Worm (Caenorhabditis elegans) whole organism, early embryonic: Measurements from ENCODE around the gene clec-3.

ENCODE experiments used
- B0310.2 ChIP-seq: sonication (generic microtip); optimal IDR thresholded peaks from 2 replicates; lab custom pipeline; 2016; ENCODE audit warnings: mild to moderate bottlenecking, missing genetic modification characterization, missing compliant biosample characterization
- F13C5.2 ChIP-seq: sonication (generic microtip); optimal IDR thresholded peaks from 2 replicates; lab custom pipeline; 2017; ENCODE audit warnings: mild to moderate bottlenecking, missing genetic modification characterization, inconsistent platforms, missing compliant biosample characterization
- aly-1 ChIP-seq: sonication (generic microtip); optimal IDR thresholded peaks from 2 replicates; lab custom pipeline; 2016; ENCODE audit warnings: missing genetic modification characterization, missing compliant biosample characterization
- ama-1 ChIP-seq: fragments of 150-350 bp; optimal IDR thresholded peaks from 2 replicates; lab custom pipeline; 2014
- ceh-13 ChIP-seq: fragments of 200-800 bp; sonication (Bioruptor generic); optimal IDR thresholded peaks from 2 replicates; lab custom pipeline; 2018; ENCODE audit warnings: mild to moderate bottlenecking, missing genetic modification characterization, missing compliant biosample characterization
- ceh-36 ChIP-seq: sonication (generic microtip); optimal IDR thresholded peaks from 2 replicates; lab custom pipeline; 2016; ENCODE audit warnings: missing genetic modification characterization, inconsistent platforms, missing compliant biosample characterization
- ets-7 ChIP-seq: sonication (generic microtip); optimal IDR thresholded peaks from 2 replicates; lab custom pipeline; 2016; ENCODE audit warnings: missing genotype, missing genetic modification characterization, missing compliant biosample characterization
- flt-1 ChIP-seq: fragments of 200-800 bp; sonication (Bioruptor generic); IDR thresholded peaks from 2 replicates; pipeline ENCODE4 v1.3.6; 2022; ENCODE audit warnings: missing genetic modification characterization, missing compliant biosample characterization
- hmbx-1 ChIP-seq: sonication (generic microtip); optimal IDR thresholded peaks from 2 replicates; lab custom pipeline; 2016; ENCODE audit warnings: mild to moderate bottlenecking, missing genetic modification characterization, missing compliant biosample characterization
- hmg-4 ChIP-seq: fragments of 200-800 bp; sonication (Bioruptor generic); optimal IDR thresholded peaks from 2 replicates; lab custom pipeline; 2018; ENCODE audit warnings: mild to moderate bottlenecking, missing genetic modification characterization, missing compliant biosample characterization
- hnd-1 ChIP-seq: sonication (generic microtip); optimal IDR thresholded peaks from 2 replicates; lab custom pipeline; 2016; ENCODE audit warnings: missing genetic modification characterization, missing compliant biosample characterization
- pes-1 ChIP-seq: fragments of 200-800 bp; sonication (Bioruptor generic); IDR thresholded peaks from 2 replicates; pipeline ENCODE4 v1.3.6; 2022; ENCODE audit warnings: missing genetic modification reagents, missing genetic modification characterization, missing compliant biosample characterization
- scrt-1 ChIP-seq: fragments of 200-800 bp; sonication (Bioruptor generic); IDR thresholded peaks from 2 replicates; pipeline ENCODE4 v1.3.6; 2022; ENCODE audit warnings: missing genetic modification characterization, missing compliant biosample characterization
- sea-1 ChIP-seq: fragments of 200-800 bp; sonication (Bioruptor generic); conservative IDR thresholded peaks from 2 replicates; pipeline ENCODE4 v1.3.6; 2022; ENCODE audit warnings: missing genetic modification characterization, missing compliant biosample characterization
- tbx-11 ChIP-seq: fragments of 200-800 bp; sonication (Bioruptor generic); IDR thresholded peaks from 2 replicates; pipeline ENCODE4 v1.3.6; 2022; ENCODE audit warnings: missing genetic modification characterization, missing compliant biosample characterization
- tbx-37 ChIP-seq: fragments of 200-800 bp; sonication (Bioruptor generic); conservative IDR thresholded peaks from 2 replicates; pipeline ENCODE4 v1.3.6; 2022; ENCODE audit warnings: missing genetic modification reagents, missing genetic modification characterization, missing compliant biosample characterization
- tra-4 ChIP-seq: sonication (generic microtip); optimal IDR thresholded peaks from 2 replicates; lab custom pipeline; 2017; ENCODE audit warnings: missing genetic modification characterization, missing compliant biosample characterization

Gene clec-3

DNA sequence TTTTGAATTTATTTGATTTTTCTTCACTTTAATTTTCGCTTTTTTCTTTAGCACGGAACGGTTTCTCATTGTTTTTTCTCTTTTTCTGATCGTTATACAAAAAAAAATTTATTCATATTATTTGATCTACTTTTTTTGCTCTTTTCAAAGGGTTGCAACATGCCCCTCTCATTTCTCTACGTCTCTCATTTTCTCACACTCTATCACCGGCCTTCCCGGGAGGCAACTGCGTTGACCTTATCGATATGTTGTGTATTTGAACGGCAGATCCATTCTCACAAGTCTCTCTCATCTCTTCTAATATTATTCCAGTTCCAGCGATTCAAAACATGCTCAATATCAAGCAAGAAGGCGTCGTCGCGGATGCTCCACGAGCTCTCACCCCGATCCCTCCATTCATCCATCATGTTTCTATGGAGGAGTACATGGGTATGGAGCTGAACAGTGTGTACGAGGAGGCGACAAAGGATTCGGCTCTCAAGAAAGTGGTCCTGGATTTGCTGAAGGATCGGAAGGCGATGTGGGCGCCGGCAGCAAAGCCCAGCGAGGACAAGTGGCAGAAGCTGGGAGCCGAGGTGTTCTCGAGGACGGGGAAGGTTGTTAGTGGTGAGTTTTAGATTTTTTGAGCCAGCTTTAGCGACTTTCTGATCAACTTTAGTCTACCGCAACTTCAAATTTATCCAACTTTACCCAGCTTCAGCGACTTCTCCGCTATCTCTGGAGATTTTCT lies 19.0 kb downstream of the clec-3 start, which contains the start of gene lido-9:
Gene lido-9 (plus strand): TSS at position 234 of the 730 bp plus-strand sequence.
- TF ChIP-seq ceh-36: no peak
- no peak for TF ChIP-seq B0310.2 (tag; lab: Kevin White, UChicago)
- 0 out of 2 replicates have a peak, but pooled peaks have one; percentile 48 for TF ChIP-seq sea-1 (GFP tag; lab: Robert Waterston, UW)
- TF ChIP-seq flt-1 (GFP tag; lab: Robert Waterston, UW): no peak
- TF ChIP-seq hmg-4 (GFP tag; lab: Kevin White, UChicago): no peak
- TF ChIP-seq scrt-1 (GFP tag; lab: Robert Waterston, UW): peak; percentile 68
- no peak for TF ChIP-seq tbx-11 (GFP tag; lab: Robert Waterston, UW)
- no peak for TF ChIP-seq ceh-13
- peak; percentile 23 for TF ChIP-seq ama-1 (lab: Kevin White, UChicago)
- no peak for TF ChIP-seq pes-1 (GFP tag; lab: Robert Waterston, UW)
- TF ChIP-seq F13C5.2 (tag; lab: Kevin White, UChicago): no peak
- no peak for TF ChIP-seq ets-7
- no peak for TF ChIP-seq hnd-1 (tag; lab: Kevin White, UChicago)
- TF ChIP-seq hmbx-1 (tag; lab: Kevin White, UChicago): no peak
- TF ChIP-seq aly-1 (tag; lab: Kevin White, UChicago): no peak
- no peak for TF ChIP-seq tra-4 (tag; lab: Kevin White, UChicago)
- TF ChIP-seq tbx-37: no peak

DNA sequence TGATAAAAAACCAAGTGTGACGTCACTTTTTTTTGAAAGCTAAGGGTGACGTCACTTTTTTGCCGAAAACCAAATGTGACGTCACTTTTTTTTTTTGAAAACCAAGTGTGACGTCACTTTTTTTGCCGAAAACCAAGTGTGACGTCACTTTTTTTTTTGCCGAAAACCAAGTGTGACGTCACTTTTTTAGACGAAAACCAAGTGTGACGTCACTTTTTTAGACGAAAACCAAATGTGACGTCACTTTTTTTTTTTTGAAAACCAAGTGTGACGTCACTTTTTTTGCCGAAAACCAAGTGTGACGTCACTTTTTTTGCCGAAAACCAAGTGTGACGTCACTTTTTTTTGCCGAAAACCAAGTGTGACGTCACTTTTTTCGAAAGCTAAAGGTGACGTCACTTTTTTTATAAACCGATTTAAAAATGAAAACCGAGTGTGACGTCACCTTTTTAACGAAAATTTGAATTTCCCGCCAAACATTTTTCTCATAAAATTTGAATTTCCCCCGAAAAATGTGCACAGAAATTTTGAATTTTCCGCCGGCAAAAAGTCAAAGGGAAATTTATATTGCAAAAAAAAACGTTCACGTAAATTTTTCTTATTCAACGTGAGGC lies 21.8 kb downstream of the clec-3 start:
- no peak for TF ChIP-seq flt-1 (GFP tag; lab: Robert Waterston, UW)
- TF ChIP-seq ceh-13: no peak
- no peak for TF ChIP-seq tbx-37
- no peak for TF ChIP-seq ets-7
- TF ChIP-seq tbx-11 (GFP tag; lab: Robert Waterston, UW): no peak
- no peak for TF ChIP-seq sea-1 (GFP tag; lab: Robert Waterston, UW)

DNA sequence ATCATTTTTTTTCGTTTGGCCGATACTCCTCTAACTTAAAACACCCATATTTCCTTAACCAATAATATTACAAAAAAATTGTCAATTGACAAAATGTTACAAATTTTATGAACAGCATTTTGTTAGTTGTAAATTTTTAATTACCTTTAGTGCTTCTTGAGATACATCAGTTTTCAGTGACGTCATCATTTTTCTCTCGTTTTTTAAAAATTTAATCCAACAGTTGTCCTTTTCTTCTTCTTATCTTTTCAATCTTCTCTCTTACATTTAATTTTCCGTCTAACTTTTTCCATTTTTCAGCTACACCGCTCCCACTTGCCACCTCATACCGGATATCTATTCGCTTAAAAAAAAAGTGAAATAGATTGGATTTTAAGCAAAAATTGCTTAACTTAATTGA lies 23.0 kb downstream of the clec-3 start, which contains the start of gene lido-8:
Gene lido-8 (plus strand): TSS at position 301 of the 400 bp plus-strand sequence.
- TF ChIP-seq flt-1 (GFP tag; lab: Robert Waterston, UW) (no peak), ama-1 (lab: Kevin White, UChicago) (no peak), pes-1 (GFP tag; lab: Robert Waterston, UW) (no peak)

DNA sequence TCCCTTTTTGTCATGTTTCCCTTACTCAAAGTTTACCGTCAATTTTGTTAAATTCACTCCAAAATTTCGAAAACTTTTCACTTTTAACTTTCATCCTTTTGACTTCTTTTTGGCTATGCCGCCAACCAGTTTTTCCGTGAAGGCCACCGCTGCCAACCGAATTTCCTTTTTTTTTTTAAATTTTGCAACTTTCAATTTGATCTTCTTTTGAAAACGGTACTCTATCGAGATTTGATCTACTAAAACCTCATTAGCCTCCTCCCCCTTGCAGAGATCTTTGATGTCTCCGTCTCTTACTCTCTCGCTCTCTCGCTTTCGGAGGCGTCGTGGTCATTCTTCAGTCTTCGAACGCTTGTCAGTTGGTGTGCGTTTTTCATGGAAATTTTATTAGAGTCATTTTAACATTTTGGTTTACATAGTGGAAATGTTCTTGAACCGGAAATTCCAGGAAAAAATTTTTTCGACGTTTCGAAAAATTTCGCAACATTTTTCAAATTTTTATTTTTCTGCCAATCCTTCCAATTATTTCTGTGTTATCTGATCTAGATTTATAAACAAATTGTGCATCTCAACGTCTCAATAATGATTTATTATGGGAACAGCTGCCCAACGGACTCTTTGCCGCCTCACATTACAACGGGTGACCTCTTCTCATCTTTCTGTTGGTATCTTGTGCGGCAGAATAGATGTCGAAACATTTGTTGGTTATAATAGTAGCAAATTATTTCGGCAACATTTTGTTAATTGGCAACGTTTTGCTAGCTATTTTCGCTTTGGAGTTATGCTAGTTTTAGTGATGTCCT lies 24.9 kb downstream of the clec-3 start:
- no peak for TF ChIP-seq ceh-13
- no peak for TF ChIP-seq sea-1 (GFP tag; lab: Robert Waterston, UW)
- no peak for TF ChIP-seq F13C5.2 (tag; lab: Kevin White, UChicago)
- no peak for TF ChIP-seq ama-1 (lab: Kevin White, UChicago)
- no peak for TF ChIP-seq B0310.2 (tag; lab: Kevin White, UChicago)
- no peak for TF ChIP-seq ets-7

DNA sequence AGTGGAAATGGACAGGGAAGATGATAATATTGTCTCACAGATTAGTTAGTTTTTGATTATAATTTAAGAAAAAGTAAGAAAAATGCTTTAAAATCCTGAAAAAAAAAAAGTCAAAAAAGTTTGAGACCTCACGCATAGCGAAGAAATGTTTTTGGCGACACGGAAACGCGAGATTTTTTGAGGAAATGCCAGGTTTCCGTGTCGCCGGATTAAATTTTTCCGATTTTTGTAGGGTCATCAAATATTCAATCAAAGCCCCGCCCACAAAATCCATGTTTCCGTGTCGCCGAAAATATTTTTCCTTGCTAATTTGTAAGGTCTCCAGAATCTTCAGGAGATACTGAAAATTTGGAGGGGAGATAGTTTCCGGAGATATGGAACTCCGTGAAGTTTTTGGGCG lies 27.4 kb downstream of the clec-3 start:
- no peak for TF ChIP-seq B0310.2 (tag; lab: Kevin White, UChicago)
- TF ChIP-seq ets-7: no peak
- no peak for TF ChIP-seq pes-1 (GFP tag; lab: Robert Waterston, UW)
- no peak for TF ChIP-seq hmg-4 (GFP tag; lab: Kevin White, UChicago)
- no peak for TF ChIP-seq hnd-1 (tag; lab: Kevin White, UChicago)
- TF ChIP-seq tra-4 (tag; lab: Kevin White, UChicago): no peak
- TF ChIP-seq scrt-1 (GFP tag; lab: Robert Waterston, UW): no peak
- no peak for TF ChIP-seq aly-1 (tag; lab: Kevin White, UChicago)
- TF ChIP-seq sea-1 (GFP tag; lab: Robert Waterston, UW): no peak
- TF ChIP-seq flt-1 (GFP tag; lab: Robert Waterston, UW): no peak
- no peak for TF ChIP-seq ceh-36
- no peak for TF ChIP-seq ceh-13
- TF ChIP-seq ama-1 (lab: Kevin White, UChicago): no peak
- no peak for TF ChIP-seq hmbx-1 (tag; lab: Kevin White, UChicago)
- TF ChIP-seq F13C5.2 (tag; lab: Kevin White, UChicago): no peak
- TF ChIP-seq tbx-11 (GFP tag; lab: Robert Waterston, UW): no peak
- no peak for TF ChIP-seq tbx-37

DNA sequence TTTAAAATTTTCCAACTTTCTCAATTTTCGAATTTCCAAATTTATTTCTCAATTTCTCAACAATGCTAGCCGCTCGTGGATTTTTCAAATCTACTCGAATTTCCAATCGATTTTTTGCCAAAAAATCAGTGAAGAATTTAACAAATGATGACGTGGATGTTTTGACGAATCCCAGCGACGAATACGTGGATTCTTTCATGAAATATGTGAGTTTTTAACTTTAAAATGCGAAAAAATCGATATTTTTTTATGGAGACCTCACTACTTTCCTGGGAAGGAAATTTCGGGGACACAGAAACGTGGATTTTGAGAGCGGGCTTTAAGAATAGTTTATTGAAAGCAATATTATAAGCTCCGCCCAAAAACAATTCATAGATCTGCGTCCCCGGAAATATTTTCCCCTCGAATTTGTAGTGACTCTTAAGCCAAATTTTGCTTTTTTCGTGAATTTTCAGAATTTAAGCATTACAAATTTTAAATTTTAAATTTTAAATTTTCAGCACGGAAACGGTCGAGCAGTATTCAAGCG lies 28.1 kb downstream of the clec-3 start, which contains the start of gene K08A2.2:
Gene K08A2.2 (plus strand): TSS at position 51 of the 529 bp plus-strand sequence.
- TF ChIP-seq flt-1 (GFP tag; lab: Robert Waterston, UW) (no peak), pes-1 (GFP tag; lab: Robert Waterston, UW) (peak; percentile 62), tbx-11 (GFP tag; lab: Robert Waterston, UW) (no peak), ceh-36 (no peak)

DNA sequence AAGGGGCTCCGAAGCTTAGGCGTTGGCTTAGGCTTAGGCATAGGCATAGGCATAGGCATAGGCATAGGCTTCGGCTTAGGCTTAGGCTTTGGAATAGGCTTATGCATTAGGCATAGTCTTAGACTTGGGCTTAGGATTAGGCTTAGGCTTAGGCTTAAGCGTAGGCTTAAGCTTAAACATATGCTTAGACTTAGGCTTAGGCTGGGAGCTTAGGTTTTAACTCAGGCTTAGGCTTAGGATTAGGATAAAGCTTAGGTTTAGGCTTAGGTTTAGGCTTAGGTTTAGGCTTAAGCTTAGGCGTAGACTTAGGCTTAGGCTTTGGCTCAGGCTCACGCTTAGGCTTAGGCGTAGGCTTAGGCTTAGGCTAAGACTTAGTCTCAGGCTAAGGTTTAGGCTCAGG lies 29.6 kb downstream of the clec-3 start:
- TF ChIP-seq ceh-36 (peak; percentile 87), tbx-37 (no peak)
